Worm (Caenorhabditis elegans): ENCODE results near the gene F43C11.10.

F43C11.10 gene

ce11 chrII:2300861-2301260 is 51.6 kb downstream of the F43C11.10 start, which contains the start of gene B0281.5:
Gene B0281.5 (minus strand): TSS chrII:2300961.
- TF ChIP-seq nhr-76 (tag; optimal IDR thresholded peaks at IDR 0.05) (no peak), nhr-77 (tag; optimal IDR thresholded peaks at IDR 0.05) (no peak), fkh-2 (tag; optimal IDR thresholded peaks at IDR 0.05) (no peak), R02D3.7 (tag; optimal IDR thresholded peaks at IDR 0.05) (no peak), lin-39 (tag; optimal IDR thresholded peaks at IDR 0.05) (no peak), zag-1 (tag; optimal IDR thresholded peaks at IDR 0.05) (no peak), ZK546.5 (tag; optimal IDR thresholded peaks at IDR 0.05) (no peak), mml-1 (tag; optimal IDR thresholded peaks at IDR 0.05) (no peak), nhr-28 (tag; optimal IDR thresholded peaks at IDR 0.05) (no peak), snpc-4 (tag; optimal IDR thresholded peaks at IDR 0.05) (no peak), egl-27 (tag; optimal IDR thresholded peaks at IDR 0.05) (no peak), ama-1 (optimal IDR thresholded peaks at IDR 0.05) (no peak), ceh-9 (tag; optimal IDR thresholded peaks at IDR 0.05) (no peak), fkh-10 (GFP tag; optimal IDR thresholded peaks at IDR 0.05) (no peak), lin-15B (tag; optimal IDR thresholded peaks at IDR 0.05) (no peak), nhr-23 (tag; optimal IDR thresholded peaks at IDR 0.05) (no peak), fos-1 (tag; optimal IDR thresholded peaks at IDR 0.05) (no peak)
